Worm (Caenorhabditis elegans): ENCODE data around the gene nep-21.

Gene nep-21

ce11 chrV:14200086-14200485, 26.2 kb downstream of the nep-21 start (continued):
- TF ChIP-seq R02D3.7 (tag; optimal IDR thresholded peaks at IDR 0.05) (no peak), nhr-42 (GFP tag; IDR thresholded peaks at IDR 0.05) (peak; percentile 83), hif-1 (tag; optimal IDR thresholded peaks at IDR 0.05) (peak; percentile 15 to 86), ZK337.2 (GFP tag; IDR thresholded peaks at IDR 0.05) (no peak), cey-2 (tag; optimal IDR thresholded peaks at IDR 0.05; ENCODE audit: borderline replicate concordance, insufficient read depth) (peak; percentile 11), rbr-2 (tag; optimal IDR thresholded peaks at IDR 0.05) (peak; percentile 88), daf-8 (GFP tag; IDR thresholded peaks at IDR 0.05) (0 out of 2 replicates have a peak, but pooled peaks have one; percentile 39), nhr-77 (tag; optimal IDR thresholded peaks at IDR 0.05) (peak; percentile 97), T20F7.1 (GFP tag; optimal IDR thresholded peaks at IDR 0.05) (peak; percentile 83), dmd-9 (GFP tag; IDR thresholded peaks at IDR 0.05) (no peak), tra-1 (GFP tag; IDR thresholded peaks at IDR 0.05) (peak; percentile 54; the same call in 1 of the 2 replicates), nhr-28 (tag; optimal IDR thresholded peaks at IDR 0.05) (peak; percentile 100), nhr-41 (GFP tag; IDR thresholded peaks at IDR 0.05) (peak; percentile 72; the same call in 1 of the 2 replicates), Y105C5A.15 (GFP tag; IDR thresholded peaks at IDR 0.05) (no peak), lim-7 (GFP tag; IDR thresholded peaks at IDR 0.05) (0 out of 2 replicates have a peak, but pooled peaks have one; percentile 29), ceh-20 (GFP tag; IDR thresholded peaks at IDR 0.05) (peak; percentile 85), aha-1 (tag) (peak; percentile 98), mep-1 (tag; optimal IDR thresholded peaks at IDR 0.05) (peak; percentile 96), egl-27 (tag; optimal IDR thresholded peaks at IDR 0.05) (no peak), Y75B8A.6 (GFP tag; IDR thresholded peaks at IDR 0.05) (peak; percentile 63; the same call in 1 of the 2 replicates), unc-62 (GFP tag; optimal IDR thresholded peaks at IDR 0.05 in 1 of 2) (peak in 1 of 2 experiments; percentile 99), unc-62 (tag; optimal IDR thresholded peaks at IDR 0.05) (no peak), F26F4.8 (GFP tag; conservative IDR thresholded peaks at IDR 0.05) (no peak), lin-29 (GFP tag; IDR thresholded peaks at IDR 0.05) (no peak), dve-1 (tag; optimal IDR thresholded peaks at IDR 0.05; ENCODE audit: insufficient read depth) (peak; percentile 98), spr-1 (tag; optimal IDR thresholded peaks at IDR 0.05) (peak; percentile 88), daf-19 (GFP tag; conservative IDR thresholded peaks at IDR 0.05) (0 out of 2 replicates have a peak, but pooled peaks have one; percentile 13), zip-11 (GFP tag; IDR thresholded peaks at IDR 0.05) (no peak), ztf-11 (tag; optimal IDR thresholded peaks at IDR 0.05) (no peak), ama-1 (optimal IDR thresholded peaks at IDR 0.05) (peak; percentile 22), ceh-32 (tag; optimal IDR thresholded peaks at IDR 0.05; ENCODE audit: poor library complexity) (no peak), saeg-2 (GFP tag; IDR thresholded peaks at IDR 0.05) (peak; percentile 63; the same call in 1 of the 2 replicates), mxl-3 (GFP tag; optimal IDR thresholded peaks at IDR 0.05) (peak; percentile 94), lin-13 (GFP tag; optimal IDR thresholded peaks at IDR 0.05) (peak; percentile 94), nhr-10 (tag; optimal IDR thresholded peaks at IDR 0.05) (peak; percentile 98), nhr-11 (tag; optimal IDR thresholded peaks at IDR 0.05) (peak; percentile 98), egl-43 (GFP tag; IDR thresholded peaks at IDR 0.05) (peak; percentile 68), mdt-29 (GFP tag; IDR thresholded peaks at IDR 0.05) (peak; percentile 87), pqm-1 (tag; optimal IDR thresholded peaks at IDR 0.05) (peak; percentile 63), ctbp-1 (GFP tag; IDR thresholded peaks at IDR 0.05) (peak; percentile 82), nhr-102 (tag; optimal IDR thresholded peaks at IDR 0.05) (peak; percentile 79), madf-9 (GFP tag; conservative IDR thresholded peaks at IDR 0.05) (no peak), spr-3 (GFP tag; optimal IDR thresholded peaks at IDR 0.05) (no peak), daf-16 (GFP tag; optimal IDR thresholded peaks at IDR 0.05) (peak; percentile 12 to 76), daf-16 (tag; optimal IDR thresholded peaks at IDR 0.05) (peak; percentile 86), mes-2 (tag; optimal IDR thresholded peaks at IDR 0.05; ENCODE audit: poor library complexity, severe bottlenecking) (peak; percentile 72), hlh-11 (tag; optimal IDR thresholded peaks at IDR 0.05) (peak; percentile 99), F49E8.2 (tag; optimal IDR thresholded peaks at IDR 0.05; ENCODE audit: borderline replicate concordance) (no peak), jun-1 (tag; optimal IDR thresholded peaks at IDR 0.05) (peak; percentile 81), ceh-28 (tag; optimal IDR thresholded peaks at IDR 0.05) (peak; percentile 43), zfp-3 (GFP tag; conservative IDR thresholded peaks at IDR 0.05) (peak; percentile 87)
